Worm (Caenorhabditis elegans) whole organism, midembryonic: ENCODE data around the gene bgal-1.

Source experiments
- T22C8.4 ChIP-seq: fragments of 200-800 bp; sonication (Bioruptor generic); IDR thresholded peaks from 2 replicates; pipeline ENCODE4 v1.3.6; 2022; ENCODE audit warnings: missing genetic modification characterization, missing compliant biosample characterization
- flt-1 ChIP-seq: fragments of 200-800 bp; sonication (Bioruptor generic); IDR thresholded peaks from 2 replicates; pipeline ENCODE4 v1.3.6; 2022; ENCODE audit warnings: missing genetic modification characterization, missing compliant biosample characterization
- med-1 ChIP-seq: sonication (generic microtip); optimal IDR thresholded peaks from 2 replicates; lab custom pipeline; 2017; ENCODE audit warnings: missing genetic modification characterization, mild to moderate bottlenecking, missing compliant biosample characterization, antibody characterized with exemption, missing genetic modification reagents; ENCODE audit not compliant: insufficient read depth
- ref-1 ChIP-seq: fragments of 200-800 bp; sonication (Bioruptor generic); conservative IDR thresholded peaks from 2 replicates; pipeline ENCODE4 v1.3.6; 2022; ENCODE audit warnings: missing genetic modification reagents, missing genetic modification characterization, missing compliant biosample characterization

- no peak for TF ChIP-seq ref-1 (GFP tag; lab: Robert Waterston, UW)
- TF ChIP-seq flt-1: no peak
- TF ChIP-seq med-1: no peak
- no peak for TF ChIP-seq T22C8.4 (GFP tag; lab: Robert Waterston, UW)
Measured at ce11 chrV:11252429-11252828, 26.6 kb upstream of the bgal-1 start, which contains the start of gene srsx-33.
